Fruit fly (Drosophila melanogaster) whole organism, embryonic: ENCODE results near the gene CG33293.

Source experiments
- Antp ChIP-seq: fragments of 200-800 bp; sonication (Bioruptor generic); optimal IDR thresholded peaks from 3 replicates; lab custom pipeline; 2016; ENCODE audit warnings: missing biosample characterization, missing genetic modification characterization
- Atf6 ChIP-seq: fragments of 200-800 bp; sonication (Bioruptor generic); IDR thresholded peaks from 2 replicates; pipeline ENCODE4 v1.3.6; 2022; ENCODE audit warnings: missing biosample characterization, missing genetic modification characterization
- Awh ChIP-seq: fragments of 200-800 bp; sonication (Bioruptor generic); IDR thresholded peaks from 2 replicates; pipeline ENCODE4, ENCODE4 v1.3.6; 2022; ENCODE audit warnings: missing biosample characterization, missing genetic modification characterization
- Bgb ChIP-seq: fragments of 200-800 bp; sonication (Bioruptor generic); IDR thresholded peaks from 2 replicates; pipeline ENCODE4 v1.3.6; 2022; ENCODE audit warnings: missing biosample characterization, missing genetic modification characterization; ENCODE audit not compliant: partially characterized antibody
- Blimp-1 ChIP-seq: fragments of 200-800 bp; sonication (Bioruptor generic); optimal IDR thresholded peaks from 3 replicates; lab custom pipeline; 2018; ENCODE audit warnings: missing biosample characterization, missing genetic modification characterization, mild to moderate bottlenecking, moderate library complexity, missing genetic modification reagents
- CG10274 ChIP-seq: fragments of 200-800 bp; sonication (Bioruptor generic); optimal IDR thresholded peaks from 3 replicates; lab custom pipeline; 2017; ENCODE audit warnings: missing biosample characterization, mild to moderate bottlenecking, missing genetic modification characterization
- CG10321 ChIP-seq: fragments of 200-800 bp; sonication (Bioruptor generic); IDR thresholded peaks from 2 replicates; pipeline ENCODE4 v1.3.6; 2022; ENCODE audit warnings: missing biosample characterization, missing genetic modification characterization
- CG12769 ChIP-seq: fragments of 200-800 bp; sonication (Bioruptor generic); optimal IDR thresholded peaks from 2 replicates; lab custom pipeline; 2019; ENCODE audit warnings: missing biosample characterization, mild to moderate bottlenecking, missing genetic modification characterization, moderate library complexity
- CG12942 ChIP-seq: fragments of 200-800 bp; sonication (Bioruptor generic); optimal IDR thresholded peaks from 3 replicates; lab custom pipeline; 2016; ENCODE audit warnings: missing biosample characterization, missing genetic modification characterization
- CG13296 ChIP-seq: fragments of 200-800 bp; sonication (Bioruptor generic); optimal IDR thresholded peaks from 3 replicates; lab custom pipeline; 2018; ENCODE audit warnings: missing biosample characterization, mild to moderate bottlenecking, missing genetic modification characterization
- CG15479 ChIP-seq: fragments of 200-800 bp; sonication (Bioruptor generic); optimal IDR thresholded peaks from 3 replicates; lab custom pipeline; 2019; ENCODE audit warnings: missing biosample characterization, mild to moderate bottlenecking, missing genetic modification characterization, moderate library complexity
- CG15696 ChIP-seq: fragments of 200-800 bp; sonication (Bioruptor generic); optimal IDR thresholded peaks from 2 replicates; lab custom pipeline; 2019; ENCODE audit warnings: missing biosample characterization, mild to moderate bottlenecking, missing genetic modification characterization, moderate library complexity
- CG17359 ChIP-seq: fragments of 200-800 bp; sonication (Bioruptor generic); optimal IDR thresholded peaks from 3 replicates; lab custom pipeline; 2018; ENCODE audit warnings: missing biosample characterization, mild to moderate bottlenecking, missing genetic modification characterization, moderate library complexity
- CG17568 ChIP-seq: fragments of 200-800 bp; sonication (Bioruptor generic); optimal IDR thresholded peaks from 2 replicates; lab custom pipeline; 2018; ENCODE audit warnings: missing biosample characterization, mild to moderate bottlenecking, missing genetic modification characterization, moderate library complexity
- CG17829 ChIP-seq: fragments of 200-800 bp; optimal IDR thresholded peaks from 2 replicates; lab custom pipeline; 2019; ENCODE audit warnings: missing biosample characterization, mild to moderate bottlenecking, missing genetic modification characterization, moderate library complexity
- CG18764 ChIP-seq: fragments of 200-800 bp; sonication (Bioruptor generic); optimal IDR thresholded peaks from 3 replicates; lab custom pipeline; 2016; ENCODE audit warnings: missing biosample characterization, missing genetic modification characterization
- CG2678 ChIP-seq: fragments of 200-800 bp; sonication (Bioruptor generic); optimal IDR thresholded peaks from 3 replicates; lab custom pipeline; 2019; ENCODE audit warnings: missing biosample characterization, mild to moderate bottlenecking, missing genetic modification characterization, moderate library complexity
- CG3065 ChIP-seq: fragments of 200-800 bp; sonication (Bioruptor generic); optimal IDR thresholded peaks from 2 replicates; lab custom pipeline; 2016; ENCODE audit warnings: missing biosample characterization, missing genetic modification characterization
- CG3847 ChIP-seq: fragments of 200-800 bp; sonication (Bioruptor generic); IDR thresholded peaks from 2 replicates; pipeline ENCODE4 v1.3.6; 2022; ENCODE audit warnings: missing biosample characterization, missing genetic modification characterization
- CG4282 ChIP-seq: fragments of 200-800 bp; sonication (Bioruptor generic); optimal IDR thresholded peaks from 2 replicates; lab custom pipeline; 2016; ENCODE audit warnings: missing biosample characterization, missing genetic modification characterization
- CG7372 ChIP-seq: fragments of 200-800 bp; sonication (Bioruptor generic); IDR thresholded peaks from 2 replicates; pipeline ENCODE4 v1.3.6; 2022; ENCODE audit warnings: missing biosample characterization, missing genetic modification characterization
- CG7928 ChIP-seq: fragments of 200-800 bp; sonication (Bioruptor generic); optimal IDR thresholded peaks from 2 replicates; lab custom pipeline; 2017; ENCODE audit warnings: missing biosample characterization, mild to moderate bottlenecking, missing genetic modification characterization
- CG8359 ChIP-seq: fragments of 200-800 bp; sonication (Bioruptor generic); optimal IDR thresholded peaks from 2 replicates; lab custom pipeline; 2017; ENCODE audit warnings: missing biosample characterization, mild to moderate bottlenecking, missing genetic modification characterization, borderline replicate concordance
- CG9817 ChIP-seq: fragments of 200-800 bp; sonication (Bioruptor generic); optimal IDR thresholded peaks from 2 replicates; lab custom pipeline; 2018; ENCODE audit warnings: missing biosample characterization, mild to moderate bottlenecking, missing genetic modification characterization, moderate library complexity
- Dp ChIP-seq: fragments of 200-800 bp; sonication (Bioruptor generic); optimal IDR thresholded peaks from 2 replicates; lab custom pipeline; 2018; ENCODE audit warnings: missing biosample characterization, mild to moderate bottlenecking, missing genetic modification characterization, moderate library complexity
- Med ChIP-seq: fragments of 200-800 bp; sonication (Bioruptor generic); peaks from one replicate; lab custom pipeline; 2016; ENCODE audit warnings: missing biosample characterization, missing genetic modification characterization, mild to moderate bottlenecking, inconsistent platforms, moderate library complexity
- Optix ChIP-seq: fragments of 200-800 bp; sonication (Bioruptor generic); IDR thresholded peaks from 3 replicates; pipeline ENCODE4 v1.3.6; 2022; ENCODE audit warnings: missing biosample characterization, missing genetic modification characterization
- PHDP ChIP-seq: fragments of 200-800 bp; sonication (Bioruptor generic); optimal IDR thresholded peaks from 3 replicates; lab custom pipeline; 2018; ENCODE audit warnings: missing biosample characterization, mild to moderate bottlenecking, missing genetic modification characterization, moderate library complexity
- Six4 ChIP-seq: fragments of 200-800 bp; sonication (Bioruptor generic); optimal IDR thresholded peaks from 2 replicates; lab custom pipeline; 2016; ENCODE audit warnings: missing biosample characterization, missing genetic modification characterization
- Usf ChIP-seq: fragments of 200-800 bp; sonication (Bioruptor generic); optimal IDR thresholded peaks from 2 replicates; lab custom pipeline; 2017; ENCODE audit warnings: missing genotype, missing biosample characterization, missing genetic modification characterization
- abd-A ChIP-seq: fragments of 200-800 bp; sonication (Bioruptor generic); optimal IDR thresholded peaks from 3 replicates; lab custom pipeline; 2019; ENCODE audit warnings: missing biosample characterization, mild to moderate bottlenecking, missing genetic modification characterization, moderate library complexity
- ase ChIP-seq: fragments of 200-800 bp; sonication (Bioruptor generic); IDR thresholded peaks from 3 replicates; pipeline ENCODE4 v1.3.6; 2022; ENCODE audit warnings: missing biosample characterization, missing genetic modification characterization
- bsh ChIP-seq, 2 experiments: fragments of 200-800 bp; sonication (Bioruptor generic); optimal IDR thresholded peaks; 2 replicates each; lab custom pipeline; 2017 to 2018; ENCODE audit warnings: mild to moderate bottlenecking in 2 of 2, missing biosample characterization in 2 of 2, missing genetic modification characterization in 2 of 2, moderate library complexity in 1 of 2
- ci ChIP-seq: fragments of 200-800 bp; sonication (Bioruptor generic); IDR thresholded peaks from 3 replicates; pipeline ENCODE4 v1.3.6; 2022; ENCODE audit warnings: missing biosample characterization, missing genetic modification characterization
- cwo ChIP-seq: fragments of 200-800 bp; sonication (Bioruptor generic); optimal IDR thresholded peaks from 3 replicates; lab custom pipeline; 2017; ENCODE audit warnings: missing biosample characterization, missing genetic modification characterization, mild to moderate bottlenecking, moderate library complexity, missing genetic modification reagents
- dan ChIP-seq: fragments of 200-800 bp; sonication (Bioruptor generic); IDR thresholded peaks from 2 replicates; pipeline ENCODE4 v1.3.6; 2022; ENCODE audit warnings: missing biosample characterization, missing genetic modification characterization
- dysf ChIP-seq: fragments of 200-800 bp; sonication (Bioruptor generic); IDR thresholded peaks from 3 replicates; pipeline ENCODE4 v1.3.6; 2022; ENCODE audit warnings: missing biosample characterization, missing genetic modification characterization
- ems ChIP-seq: fragments of 200-800 bp; sonication (Bioruptor generic); optimal IDR thresholded peaks from 3 replicates; lab custom pipeline; 2016; ENCODE audit warnings: missing biosample characterization, missing genetic modification characterization
- eve ChIP-seq, 2 experiments: fragments of >200 bp; optimal IDR thresholded peaks; 2 replicates each; lab custom pipeline; 2017; ENCODE audit warnings: missing biosample characterization in 2 of 2, missing genetic modification characterization in 2 of 2
- fd64A ChIP-seq: fragments of 200-800 bp; sonication (Bioruptor generic); optimal IDR thresholded peaks from 3 replicates; lab custom pipeline; 2018; ENCODE audit warnings: missing biosample characterization, mild to moderate bottlenecking, missing genetic modification characterization
- row ChIP-seq: fragments of 200-800 bp; sonication (Bioruptor generic); IDR thresholded peaks from 3 replicates; pipeline ENCODE4 v1.3.6; 2022; ENCODE audit warnings: missing biosample characterization, missing genetic modification characterization
- scrt ChIP-seq: fragments of 200-800 bp; sonication (Bioruptor generic); optimal IDR thresholded peaks from 2 replicates; lab custom pipeline; 2018; ENCODE audit warnings: missing biosample characterization, mild to moderate bottlenecking, missing genetic modification characterization, moderate library complexity
- sd ChIP-seq: fragments of 200-800 bp; sonication (Bioruptor generic); optimal IDR thresholded peaks from 3 replicates; lab custom pipeline; 2018; ENCODE audit warnings: missing biosample characterization, mild to moderate bottlenecking, missing genetic modification characterization, moderate library complexity
- sens ChIP-seq: fragments of 200-800 bp; sonication (Bioruptor generic); peaks from one replicate; lab custom pipeline; 2016; ENCODE audit warnings: missing biosample characterization, missing genetic modification characterization
- seq ChIP-seq: fragments of 200-800 bp; sonication (Bioruptor generic); IDR thresholded peaks from 2 replicates; pipeline ENCODE4 v1.3.6; 2022; ENCODE audit warnings: missing biosample characterization, missing genetic modification characterization
- sisA ChIP-seq: fragments of 200-800 bp; sonication (Bioruptor generic); IDR thresholded peaks from 2 replicates; pipeline ENCODE4 v1.3.6; 2022; ENCODE audit warnings: missing biosample characterization, missing genetic modification characterization
- slbo ChIP-seq: fragments of 200-800 bp; sonication (Bioruptor generic); IDR thresholded peaks from 2 replicates; pipeline ENCODE4 v1.3.6; 2022; ENCODE audit warnings: missing biosample characterization, missing genetic modification characterization
- so ChIP-seq: fragments of 200-800 bp; sonication (Bioruptor generic); IDR thresholded peaks from 3 replicates; pipeline ENCODE4 v1.3.6; 2022; ENCODE audit warnings: missing biosample characterization, missing genetic modification characterization
- trh ChIP-seq: fragments of 200-800 bp; sonication (Bioruptor generic); optimal IDR thresholded peaks from 2 replicates; lab custom pipeline; 2016; ENCODE audit warnings: missing biosample characterization, missing genetic modification characterization
- ttk ChIP-seq: fragments of 200-800 bp; sonication (Bioruptor generic); IDR thresholded peaks from 2 replicates; pipeline ENCODE4 v2.1.2; 2022; ENCODE audit warnings: missing biosample characterization, missing genetic modification characterization
- tx ChIP-seq: fragments of 200-800 bp; sonication (Bioruptor generic); optimal IDR thresholded peaks from 2 replicates; lab custom pipeline; 2016; ENCODE audit warnings: missing biosample characterization, missing genetic modification characterization

CG33293 gene

DNA sequence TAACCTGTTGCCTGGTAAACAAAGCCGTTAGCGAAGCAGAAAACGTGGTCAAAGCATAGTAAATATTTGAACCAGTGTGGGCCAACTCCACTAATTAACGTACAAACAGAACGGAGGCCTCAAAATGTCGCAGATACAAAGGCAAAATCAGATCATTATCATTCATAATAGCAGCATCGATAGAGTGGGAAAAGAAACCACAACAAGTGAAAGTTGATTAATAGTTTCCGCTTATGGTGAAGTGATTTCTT, 32.5 kb downstream of the CG33293 start (continued):
- TF ChIP-seq Dp: no peak
- peak; percentile 5 for TF ChIP-seq CG17359
- TF ChIP-seq Atf6 (GFP tag; lab: Robert Waterston, UW): no peak
- TF ChIP-seq ems (GFP tag; lab: Kevin White, UChicago): no peak
- TF ChIP-seq tx: no peak
- no peak for TF ChIP-seq dan (GFP tag; lab: Robert Waterston, UW)
- no peak for TF ChIP-seq CG7928 (GFP tag; lab: Kevin White, UChicago)
- no peak for TF ChIP-seq trh (GFP tag; lab: Kevin White, UChicago)
- TF ChIP-seq CG12769 (tag; lab: Kevin White, UChicago): no peak
- no peak for TF ChIP-seq Antp (GFP tag; lab: Kevin White, UChicago)
- TF ChIP-seq ase: no peak
- TF ChIP-seq CG4282 (GFP tag; lab: Kevin White, UChicago): no peak
- peak; percentile 14 for TF ChIP-seq PHDP
- no peak for TF ChIP-seq CG3847 (GFP tag; lab: Robert Waterston, UW)
- TF ChIP-seq ttk (GFP tag; lab: Robert Waterston, UW): no peak
- TF ChIP-seq scrt (GFP tag; lab: Kevin White, UChicago): peak; percentile 1
- TF ChIP-seq CG15696 (tag; lab: Kevin White, UChicago): peak; percentile 4
- TF ChIP-seq ci (GFP tag; lab: Robert Waterston, UW): no peak
- no peak for TF ChIP-seq CG3065 (GFP tag; lab: Kevin White, UChicago)
- no peak for TF ChIP-seq slbo (GFP tag; lab: Robert Waterston, UW)
- no peak for TF ChIP-seq Optix (GFP tag; lab: Robert Waterston, UW)
- TF ChIP-seq CG17568 (GFP tag; lab: Kevin White, UChicago): peak; percentile 20
- no peak for TF ChIP-seq CG18764
- TF ChIP-seq Usf (GFP tag; lab: Kevin White, UChicago): no peak
- TF ChIP-seq Bgb (GFP tag; lab: Robert Waterston, UW): no peak
- no peak for TF ChIP-seq CG7372 (GFP tag; lab: Robert Waterston, UW)
- peak; percentile 22 for TF ChIP-seq sd (tag; lab: Kevin White, UChicago)
- peak in 1 of 2 experiments; percentile 49 for TF ChIP-seq eve (GFP tag; optimal IDR thresholded peaks at IDR 0.05; lab: Kevin White, UChicago)
- no peak for TF ChIP-seq bsh (GFP tag; optimal IDR thresholded peaks at IDR 0.05; lab: Kevin White, UChicago)
- peak; percentile 31; the same call in 1 of the 2 replicates for TF ChIP-seq seq (GFP tag; lab: Robert Waterston, UW)
- TF ChIP-seq sisA (GFP tag; lab: Robert Waterston, UW): no peak
- TF ChIP-seq CG13296: peak; percentile 0
- TF ChIP-seq sens (GFP tag; lab: Kevin White, UChicago): peak; percentile 58
- TF ChIP-seq so (GFP tag; lab: Robert Waterston, UW): no peak
- TF ChIP-seq Six4 (GFP tag; lab: Kevin White, UChicago): no peak
- TF ChIP-seq Blimp-1 (GFP tag; lab: Kevin White, UChicago): peak; percentile 69
- no peak for TF ChIP-seq CG15479 (GFP tag; lab: Kevin White, UChicago)
- TF ChIP-seq CG12942 (GFP tag; lab: Kevin White, UChicago): no peak
- peak; percentile 7 for TF ChIP-seq CG2678 (tag; lab: Kevin White, UChicago)
- TF ChIP-seq row: no peak
- no peak for TF ChIP-seq CG17829
- TF ChIP-seq CG10274 (GFP tag; lab: Kevin White, UChicago): no peak
- no peak for TF ChIP-seq fd64A (GFP tag; lab: Kevin White, UChicago)
- peak; percentile 7 for TF ChIP-seq abd-A (tag; lab: Kevin White, UChicago)
- no peak for TF ChIP-seq cwo (GFP tag; lab: Kevin White, UChicago)
- no peak for TF ChIP-seq CG9817
- TF ChIP-seq Med: peak; percentile 27
- peak; percentile 90 for TF ChIP-seq Awh (GFP tag; lab: Robert Waterston, UW)
- TF ChIP-seq CG10321 (GFP tag; lab: Robert Waterston, UW): no peak
- TF ChIP-seq dysf (GFP tag; lab: Robert Waterston, UW): no peak
- no peak for TF ChIP-seq CG8359 (GFP tag; lab: Kevin White, UChicago)
